Fruit fly (Drosophila melanogaster): ENCODE data around the gene CG7988.

dm6 chr3R:18265275-18265674, 44.9 kb downstream of the CG7988 start:
- TF ChIP-seq psq (optimal IDR thresholded peaks at IDR 0.05), result no peak
- no peak for TF ChIP-seq usp (GFP tag; optimal IDR thresholded peaks at IDR 0.05)
- no peak for TF ChIP-seq CG8478 (optimal IDR thresholded peaks at IDR 0.05)
- no peak for TF ChIP-seq pan (optimal IDR thresholded peaks at IDR 0.05)
- TF ChIP-seq Dll (optimal IDR thresholded peaks at IDR 0.05), result no peak
